Worm (Caenorhabditis elegans) whole organism, L4 larva: Measurements from ENCODE around the gene T28B11.1.

Experiments
- aly-2 ChIP-seq: sonication (generic microtip); optimal IDR thresholded peaks from 2 replicates; lab custom pipeline; 2018; ENCODE audit warnings: missing biosample characterization, missing genetic modification characterization
- hlh-30 ChIP-seq: sonication (generic microtip); optimal IDR thresholded peaks from 2 replicates; lab custom pipeline; 2017; ENCODE audit warnings: antibody characterized with exemption, mild to moderate bottlenecking, missing genetic modification characterization, missing compliant biosample characterization; ENCODE audit not compliant: insufficient read depth
- nhr-11 ChIP-seq: fragments of 150-350 bp; optimal IDR thresholded peaks from 2 replicates; lab custom pipeline; 2014; ENCODE audit warnings: missing biosample characterization, missing genetic modification characterization
- nhr-76 ChIP-seq: fragments of 150-350 bp; optimal IDR thresholded peaks from 2 replicates; lab custom pipeline; 2014; ENCODE audit warnings: missing biosample characterization, missing genetic modification characterization
- zfp-3 ChIP-seq: fragments of 200-800 bp; sonication (Bioruptor generic); conservative IDR thresholded peaks from 2 replicates; pipeline ENCODE4 v1.3.6; 2022; ENCODE audit warnings: missing genetic modification reagents, missing genetic modification characterization, missing compliant biosample characterization

ce11 chrV:10760839-10761238, 28.6 kb upstream of the T28B11.1 start:
- TF ChIP-seq nhr-11 (no peak), nhr-76 (no peak), hlh-30 (tag; lab: Kevin White, UChicago) (no peak), zfp-3 (GFP tag; lab: Robert Waterston, UW) (no peak), aly-2 (tag; lab: Kevin White, UChicago) (no peak)
